Fruit fly (Drosophila melanogaster) whole organism, embryonic: ENCODE results near the gene CG17841.
A peak's percentile ranks its signal among the peaks of the same experiment; 100 is the strongest.

Experiments used
- Bteb2 ChIP-seq: fragments of 200-800 bp; sonication (Bioruptor generic); optimal IDR thresholded peaks from 2 replicates; lab custom pipeline; 2016; ENCODE audit warnings: missing biosample characterization, missing genetic modification characterization
- CG12236 ChIP-seq: fragments of 200-800 bp; sonication (Bioruptor generic); optimal IDR thresholded peaks from 2 replicates; lab custom pipeline; 2016; ENCODE audit warnings: missing biosample characterization, missing genetic modification characterization
- CG12391 ChIP-seq: fragments of 200-800 bp; sonication (Bioruptor generic); optimal IDR thresholded peaks from 3 replicates; lab custom pipeline; 2018; ENCODE audit warnings: missing biosample characterization, mild to moderate bottlenecking, missing genetic modification characterization, moderate library complexity
- CG13775 ChIP-seq: fragments of 200-800 bp; sonication (Bioruptor generic); optimal IDR thresholded peaks from 3 replicates; lab custom pipeline; 2017; ENCODE audit warnings: missing biosample characterization, mild to moderate bottlenecking, missing genetic modification characterization
- CG13894 ChIP-seq: fragments of 200-800 bp; sonication (Bioruptor generic); optimal IDR thresholded peaks from 3 replicates; lab custom pipeline; 2018; ENCODE audit warnings: missing biosample characterization, mild to moderate bottlenecking, missing genetic modification characterization, moderate library complexity
- CG15696 ChIP-seq: fragments of 200-800 bp; sonication (Bioruptor generic); optimal IDR thresholded peaks from 2 replicates; lab custom pipeline; 2019; ENCODE audit warnings: missing biosample characterization, mild to moderate bottlenecking, missing genetic modification characterization, moderate library complexity
- CG1647 ChIP-seq: fragments of 200-800 bp; sonication (Bioruptor generic); optimal IDR thresholded peaks from 3 replicates; lab custom pipeline; 2016; ENCODE audit warnings: missing biosample characterization, missing genetic modification characterization
- CG2116 ChIP-seq: fragments of 200-800 bp; sonication (Bioruptor generic); optimal IDR thresholded peaks from 3 replicates; lab custom pipeline; 2018; ENCODE audit warnings: missing biosample characterization, mild to moderate bottlenecking, missing genetic modification characterization
- CG2129 ChIP-seq: fragments of 200-800 bp; sonication (Bioruptor generic); IDR thresholded peaks from 2 replicates; pipeline ENCODE4 v1.3.6; 2022; ENCODE audit warnings: missing biosample characterization, missing genetic modification characterization; ENCODE audit not compliant: partially characterized antibody
- CG30403 ChIP-seq: fragments of 200-800 bp; sonication (Bioruptor generic); optimal IDR thresholded peaks from 3 replicates; lab custom pipeline; 2016; ENCODE audit warnings: missing biosample characterization, missing genetic modification characterization
- CG34224 ChIP-seq: fragments of 200-800 bp; sonication (Bioruptor generic); IDR thresholded peaks from 3 replicates; pipeline ENCODE4 v1.3.6; 2022; ENCODE audit warnings: missing biosample characterization, missing genetic modification characterization; ENCODE audit not compliant: partially characterized antibody
- CG3847 ChIP-seq: fragments of 200-800 bp; sonication (Bioruptor generic); IDR thresholded peaks from 2 replicates; pipeline ENCODE4 v1.3.6; 2022; ENCODE audit warnings: missing biosample characterization, missing genetic modification characterization
- CG42726 ChIP-seq: fragments of 200-800 bp; sonication (Bioruptor generic); IDR thresholded peaks from 2 replicates; pipeline ENCODE4 v1.3.6; 2022; ENCODE audit warnings: missing biosample characterization, missing genetic modification characterization; ENCODE audit not compliant: partially characterized antibody
- CG4424 ChIP-seq: fragments of 200-800 bp; sonication (Bioruptor generic); optimal IDR thresholded peaks from 3 replicates; lab custom pipeline; 2016; ENCODE audit warnings: missing biosample characterization, missing genetic modification characterization
- CG5245 ChIP-seq: fragments of 200-800 bp; sonication (Bioruptor generic); optimal IDR thresholded peaks from 3 replicates; lab custom pipeline; 2016; ENCODE audit warnings: missing biosample characterization, missing genetic modification characterization
- CG6175 ChIP-seq: fragments of 200-800 bp; sonication (Bioruptor generic); IDR thresholded peaks from 3 replicates; pipeline ENCODE4 v1.3.6; 2022; ENCODE audit warnings: missing biosample characterization, missing genetic modification characterization
- CG7271 ChIP-seq: fragments of 200-800 bp; sonication (Bioruptor generic); optimal IDR thresholded peaks from 2 replicates; lab custom pipeline; 2018; ENCODE audit warnings: missing biosample characterization, mild to moderate bottlenecking, missing genetic modification characterization, moderate library complexity
- CG8388 ChIP-seq: fragments of 200-800 bp; sonication (Bioruptor generic); optimal IDR thresholded peaks from 2 replicates; lab custom pipeline; 2019; ENCODE audit warnings: missing biosample characterization, mild to moderate bottlenecking, missing genetic modification characterization, moderate library complexity
- CG9609 ChIP-seq: fragments of 200-800 bp; sonication (Bioruptor generic); optimal IDR thresholded peaks from 3 replicates; lab custom pipeline; 2016; ENCODE audit warnings: missing biosample characterization, missing genetic modification characterization
- CTCF ChIP-seq: fragments of 200-800 bp; sonication (Bioruptor generic); optimal IDR thresholded peaks from 2 replicates; lab custom pipeline; 2017; ENCODE audit warnings: missing biosample characterization, mild to moderate bottlenecking, missing genetic modification characterization, moderate library complexity
- Camta ChIP-seq: fragments of 200-800 bp; sonication (Bioruptor generic); optimal IDR thresholded peaks from 2 replicates; lab custom pipeline; 2016; ENCODE audit warnings: missing biosample characterization, missing genetic modification characterization
- Dad ChIP-seq: fragments of 200-800 bp; sonication (Bioruptor generic); optimal IDR thresholded peaks from 3 replicates; lab custom pipeline; 2016; ENCODE audit warnings: missing biosample characterization, missing genetic modification characterization
- Dll ChIP-seq: fragments of 200-800 bp; sonication (Bioruptor generic); IDR thresholded peaks from 4 replicates; pipeline ENCODE4 v1.3.6; 2022; ENCODE audit warnings: missing biosample characterization, missing genetic modification characterization; ENCODE audit not compliant: partially characterized antibody
- Dref ChIP-seq: fragments of 200-800 bp; sonication (Bioruptor generic); IDR thresholded peaks from 2 replicates; pipeline ENCODE4 v1.3.6; 2022; ENCODE audit warnings: missing biosample characterization, missing genetic modification characterization
- E2f2 ChIP-seq: fragments of 200-800 bp; sonication (Bioruptor generic); IDR thresholded peaks from 2 replicates; pipeline ENCODE4 v1.3.6; 2022; ENCODE audit warnings: missing biosample characterization, missing genetic modification characterization
- Ets65A ChIP-seq: fragments of 200-800 bp; sonication (Bioruptor generic); peaks from one replicate; lab custom pipeline; 2016; ENCODE audit warnings: missing biosample characterization, missing genetic modification characterization
- H2.0 ChIP-seq: fragments of 200-800 bp; sonication (Bioruptor generic); IDR thresholded peaks from 2 replicates; pipeline ENCODE4 v1.3.6; 2022; ENCODE audit warnings: missing biosample characterization, missing genetic modification characterization
- Hand ChIP-seq: fragments of 200-800 bp; sonication (Bioruptor generic); optimal IDR thresholded peaks from 2 replicates; lab custom pipeline; 2017; ENCODE audit warnings: mild to moderate bottlenecking, missing biosample characterization, missing genetic modification reagents, missing genetic modification characterization
- Jarid2 ChIP-seq: fragments of 200-800 bp; sonication (Bioruptor generic); optimal IDR thresholded peaks from 3 replicates; lab custom pipeline; 2017; ENCODE audit warnings: mild to moderate bottlenecking, missing biosample characterization, missing genetic modification reagents, missing genetic modification characterization
- Lpt ChIP-seq: fragments of >200 bp; optimal IDR thresholded peaks from 2 replicates; lab custom pipeline; 2018; ENCODE audit warnings: missing biosample characterization, missing genetic modification characterization
- MESR4 ChIP-seq: fragments of 200-800 bp; sonication (Bioruptor generic); optimal IDR thresholded peaks from 2 replicates; lab custom pipeline; 2018; ENCODE audit warnings: missing biosample characterization, mild to moderate bottlenecking, missing genetic modification characterization, moderate library complexity
- Mad ChIP-seq: fragments of 200-800 bp; sonication (Bioruptor generic); optimal IDR thresholded peaks from 2 replicates; lab custom pipeline; 2016; ENCODE audit warnings: missing biosample characterization, missing genetic modification characterization
- Meics ChIP-seq: fragments of 200-800 bp; sonication (Bioruptor generic); optimal IDR thresholded peaks from 2 replicates; lab custom pipeline; 2017; ENCODE audit warnings: missing biosample characterization, mild to moderate bottlenecking, missing genetic modification characterization
- Myb ChIP-seq: fragments of 200-800 bp; sonication (Bioruptor generic); optimal IDR thresholded peaks from 2 replicates; lab custom pipeline; 2016; ENCODE audit warnings: missing biosample characterization, missing genetic modification characterization
- YL-1 ChIP-seq: fragments of 200-800 bp; sonication (Bioruptor generic); optimal IDR thresholded peaks from 3 replicates; lab custom pipeline; 2017; ENCODE audit warnings: missing biosample characterization, mild to moderate bottlenecking, missing genetic modification characterization
- amos ChIP-seq: fragments of 200-800 bp; sonication (Bioruptor generic); IDR thresholded peaks from 2 replicates; pipeline ENCODE4 v1.3.6; 2022; ENCODE audit warnings: missing biosample characterization, missing genetic modification characterization; ENCODE audit not compliant: partially characterized antibody
- btn ChIP-seq: fragments of 200-800 bp; sonication (Bioruptor generic); optimal IDR thresholded peaks from 2 replicates; lab custom pipeline; 2016; ENCODE audit warnings: missing biosample characterization, missing genetic modification characterization
- chn ChIP-seq: fragments of 200-800 bp; sonication (Bioruptor generic); optimal IDR thresholded peaks from 2 replicates; lab custom pipeline; 2016; ENCODE audit warnings: missing biosample characterization, missing genetic modification characterization
- dpn ChIP-seq, 2 experiments: fragments of 200-800 bp; sonication (Bioruptor generic); optimal IDR thresholded peaks; 3 replicates each; lab custom pipeline; 2016; ENCODE audit warnings: missing biosample characterization in 2 of 2, missing genetic modification characterization in 2 of 2
- gce ChIP-seq: fragments of 200-800 bp; sonication (Bioruptor generic); IDR thresholded peaks from 3 replicates; pipeline ENCODE4 v1.3.6; 2022; ENCODE audit warnings: missing biosample characterization, missing genetic modification characterization
- h ChIP-seq: fragments of >200 bp; optimal IDR thresholded peaks from 2 replicates; lab custom pipeline; 2017
- ham ChIP-seq: fragments of 200-800 bp; sonication (Bioruptor generic); IDR thresholded peaks from 2 replicates; pipeline ENCODE4 v1.3.6; 2022; ENCODE audit warnings: missing biosample characterization, missing genetic modification characterization
- hkb ChIP-seq, 2 experiments: fragments of 200-800 bp in 1 of 2; fragments of >200 bp in 1 of 2; sonication (Bioruptor generic) in 1 of 2; IDR thresholded peaks in 1 of 2; optimal IDR thresholded peaks in 1 of 2; 2 replicates each; pipeline versions ENCODE4 v1.3.6 to Lab custom; 2017 to 2022; ENCODE audit warnings: missing biosample characterization in 1 of 2, missing genetic modification characterization in 1 of 2
- kni ChIP-seq: fragments of 200-800 bp; sonication (Bioruptor generic); optimal IDR thresholded peaks from 3 replicates; lab custom pipeline; 2017; ENCODE audit warnings: mild to moderate bottlenecking, missing biosample characterization, missing genetic modification reagents, missing genetic modification characterization
- lilli ChIP-seq: fragments of 200-800 bp; sonication (Bioruptor generic); optimal IDR thresholded peaks from 3 replicates; lab custom pipeline; 2016; ENCODE audit warnings: missing biosample characterization, missing genetic modification characterization
- nau ChIP-seq: fragments of 200-800 bp; sonication (Bioruptor generic); optimal IDR thresholded peaks from 3 replicates; lab custom pipeline; 2017; ENCODE audit warnings: missing biosample characterization, mild to moderate bottlenecking, missing genetic modification characterization, missing genetic modification reagents
- p53 ChIP-seq: fragments of 200-800 bp; sonication (Bioruptor generic); optimal IDR thresholded peaks from 2 replicates; lab custom pipeline; 2016; ENCODE audit warnings: missing biosample characterization, missing genetic modification characterization
- pzg ChIP-seq: fragments of 200-800 bp; sonication (Bioruptor generic); optimal IDR thresholded peaks from 3 replicates; lab custom pipeline; 2018; ENCODE audit warnings: missing biosample characterization, mild to moderate bottlenecking, missing genetic modification characterization, moderate library complexity
- repo ChIP-seq: fragments of 200-800 bp; sonication (Bioruptor generic); optimal IDR thresholded peaks from 2 replicates; lab custom pipeline; 2016; ENCODE audit warnings: missing biosample characterization, missing genetic modification characterization
- stc ChIP-seq: fragments of 200-800 bp; sonication (Bioruptor generic); IDR thresholded peaks from 2 replicates; pipeline ENCODE4 v1.3.6; 2022; ENCODE audit warnings: missing biosample characterization, missing genetic modification characterization

CG17841 gene

dm6 chrX:10325567-10326345 is 42.1 kb upstream of the CG17841 start, which contains the start of gene alpha-Man-Ia (continued):
- TF ChIP-seq gce (GFP tag; lab: Robert Waterston, UW) (no peak), CG2116 (GFP tag; lab: Kevin White, UChicago) (peak; percentile 78), Myb (GFP tag; lab: Kevin White, UChicago) (peak; percentile 69), btn (GFP tag; lab: Kevin White, UChicago) (no peak), amos (GFP tag; lab: Robert Waterston, UW) (peak; percentile 26; the same call in 1 of the 2 replicates), nau (GFP tag; lab: Kevin White, UChicago) (no peak), Dref (GFP tag; lab: Robert Waterston, UW) (peak; percentile 56), CG12236 (no peak), Mad (peak; percentile 37), Lpt (GFP tag; lab: Kevin White, UChicago) (no peak), CG4424 (GFP tag; lab: Kevin White, UChicago) (no peak), lilli (peak; percentile 33), CG15696 (peak; percentile 12), Jarid2 (GFP tag; lab: Kevin White, UChicago) (peak; percentile 35), CG8388 (GFP tag; lab: Kevin White, UChicago) (no peak), Camta (GFP tag; lab: Kevin White, UChicago) (peak; percentile 14), CG5245 (GFP tag; lab: Kevin White, UChicago) (no peak), p53 (GFP tag; lab: Kevin White, UChicago) (no peak), dpn (GFP tag; optimal IDR thresholded peaks at IDR 0.05; lab: Kevin White, UChicago) (peak; percentile 22 to 41), CG30403 (GFP tag; lab: Kevin White, UChicago) (peak; percentile 46), CG7271 (tag; lab: Kevin White, UChicago) (no peak), CG12391 (tag; lab: Kevin White, UChicago) (peak; percentile 34), ham (GFP tag; lab: Robert Waterston, UW) (no peak), H2.0 (GFP tag; lab: Robert Waterston, UW) (no peak), CG1647 (GFP tag; lab: Kevin White, UChicago) (peak; percentile 18), CTCF (GFP tag; lab: Kevin White, UChicago) (peak; percentile 41), CG42726 (GFP tag; lab: Robert Waterston, UW) (0 out of 2 replicates have a peak, but pooled peaks have one; percentile 8), Dll (GFP tag; lab: Robert Waterston, UW) (no peak), kni (GFP tag; lab: Kevin White, UChicago) (no peak), Bteb2 (GFP tag; lab: Kevin White, UChicago) (no peak), chn (GFP tag; lab: Kevin White, UChicago) (peak; percentile 41), Ets65A (GFP tag; lab: Kevin White, UChicago) (peak; percentile 92), Meics (GFP tag; lab: Kevin White, UChicago) (peak; percentile 27), h (lab: Kevin White, UChicago) (no peak), Hand (no peak), Dad (GFP tag; lab: Kevin White, UChicago) (no peak), hkb (optimal IDR thresholded peaks at IDR 0.05; lab: Kevin White, UChicago) (peak; percentile 16), hkb (GFP tag; IDR thresholded peaks at IDR 0.05; lab: Robert Waterston, UW) (no peak), CG13894 (tag; lab: Kevin White, UChicago) (no peak), CG6175 (no peak), CG3847 (GFP tag; lab: Robert Waterston, UW) (peak; percentile 65), repo (no peak), E2f2 (peak; percentile 19; the same call in 1 of the 2 replicates), CG9609 (GFP tag; lab: Kevin White, UChicago) (peak; percentile 9), CG34224 (no peak), MESR4 (GFP tag; lab: Kevin White, UChicago) (peak; percentile 51), CG2129 (GFP tag; lab: Robert Waterston, UW) (no peak), CG13775 (peak; percentile 38), YL-1 (GFP tag; lab: Kevin White, UChicago) (no peak), stc (GFP tag; lab: Robert Waterston, UW) (no peak), pzg (peak; percentile 74)
